Fruit fly (Drosophila melanogaster) Kc167 (cell line): Measurements from ENCODE around the gene CG14130.

Experiments used
- Myc ChIP-seq: fragments of >200 bp; optimal IDR thresholded peaks from 2 replicates; lab custom pipeline; 2017; ENCODE audit warnings: missing external identifiers
- Sin3A ChIP-seq: fragments of >200 bp; optimal IDR thresholded peaks from 2 replicates; lab custom pipeline; 2018; ENCODE audit warnings: missing external identifiers
- h ChIP-seq: fragments of >200 bp; optimal IDR thresholded peaks from 3 replicates; lab custom pipeline; 2018; ENCODE audit warnings: missing external identifiers
- insv ChIP-seq: fragments of >200 bp; optimal IDR thresholded peaks from 3 replicates; lab custom pipeline; 2018; ENCODE audit warnings: missing external identifiers
- ttk ChIP-seq: sonication (Bioruptor generic); optimal IDR thresholded peaks from 2 replicates; lab custom pipeline; 2017; ENCODE audit warnings: missing external identifiers

CG14130 gene

dm6 chr3L:11863587-11863986 lies 48.3 kb downstream of the CG14130 start:
- TF ChIP-seq ttk (lab: Kevin White, UChicago) = no peak
- TF ChIP-seq insv (lab: Kevin White, UChicago) = no peak
- no peak for TF ChIP-seq h (lab: Kevin White, UChicago)
- no peak for TF ChIP-seq Sin3A (lab: Kevin White, UChicago)
- TF ChIP-seq Myc (lab: Kevin White, UChicago) = no peak
